Fruit fly (Drosophila melanogaster): Measurements from ENCODE around the gene Ufl1.

dm6 chr3R:7035703-7036266, 38.5 kb downstream of the Ufl1 start:
- TF ChIP-seq CG8478 (optimal IDR thresholded peaks at IDR 0.05) (no peak), CTCF (optimal IDR thresholded peaks at IDR 0.05) (no peak)

All from S2 (cell line).